Fruit fly (Drosophila melanogaster) whole organism: Measurements from ENCODE around the gene CG10970.

Experiments
- EcR ChIP-seq, 2 experiments: fragments of >200 bp; optimal IDR thresholded peaks; 2 replicates each; lab custom pipeline; 2017; ENCODE audit warnings: missing biosample characterization in 2 of 2, missing genetic modification characterization in 2 of 2, missing genetic modification reagents in 2 of 2
- usp ChIP-seq: fragments of >200 bp; optimal IDR thresholded peaks from 2 replicates; lab custom pipeline; 2017; ENCODE audit warnings: missing biosample characterization, missing genetic modification characterization, mixed read lengths

DNA sequence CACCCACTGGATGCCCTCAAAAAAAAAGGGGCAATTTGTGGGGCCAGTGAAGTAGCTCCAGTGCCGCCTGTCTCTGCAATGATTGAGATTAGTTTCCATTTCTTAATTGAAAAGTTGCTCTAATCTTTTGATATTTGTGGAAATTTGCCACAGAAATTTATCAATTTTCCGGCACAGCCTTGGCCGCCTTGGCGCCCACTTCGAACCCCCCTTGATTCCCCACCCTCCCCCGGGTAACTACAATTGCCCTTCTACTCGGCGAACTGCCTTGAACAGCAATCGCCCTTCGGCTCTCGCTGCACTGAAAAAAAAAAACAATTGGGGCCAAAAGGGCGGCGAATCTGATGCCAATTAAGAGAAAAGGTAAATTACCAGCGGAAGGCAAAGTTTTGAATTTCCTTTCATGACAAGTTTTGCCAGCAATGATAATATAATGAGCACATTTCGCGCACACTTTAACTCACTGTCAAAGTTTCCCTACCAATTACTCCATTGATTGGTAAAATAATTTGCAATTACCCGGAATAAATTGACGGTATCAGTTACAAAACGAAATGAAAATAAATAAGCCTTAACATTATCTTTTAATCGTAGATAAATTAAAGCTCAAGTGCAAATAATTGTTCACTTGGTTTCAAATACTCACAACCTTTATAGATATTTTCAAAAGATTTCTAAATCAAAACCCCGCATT lies 48.6 kb upstream of the CG10970 start:
- TF ChIP-seq EcR (GFP tag; optimal IDR thresholded peaks at IDR 0.05; lab: Kevin White, UChicago) (no peak), usp (no peak)
